Worm (Caenorhabditis elegans): Measurements from ENCODE around the gene F44E2.8.

F44E2.8 gene

ce11 chrIII:8869663-8870062 is 20.0 kb upstream of the F44E2.8 start:
- TF ChIP-seq nhr-237 (tag; optimal IDR thresholded peaks at IDR 0.05) (no peak), dmd-8 (GFP tag; IDR thresholded peaks at IDR 0.05) (no peak), ctbp-1 (GFP tag; IDR thresholded peaks at IDR 0.05) (no peak), aha-1 (tag) (peak; percentile 94)

- TF ChIP-seq ceh-28 (tag; optimal IDR thresholded peaks at IDR 0.05) (no peak), fos-1 (tag; optimal IDR thresholded peaks at IDR 0.05) (no peak), ces-1 (GFP tag; optimal IDR thresholded peaks at IDR 0.05) (no peak), dmd-6 (GFP tag; IDR thresholded peaks at IDR 0.05) (peak; percentile 91), daf-16 (GFP tag; optimal IDR thresholded peaks at IDR 0.05) (no peak), daf-16 (tag; optimal IDR thresholded peaks at IDR 0.05) (peak; percentile 96), lin-13 (GFP tag; optimal IDR thresholded peaks at IDR 0.05) (peak; percentile 33), ZK546.5 (tag; optimal IDR thresholded peaks at IDR 0.05) (no peak), F37D6.2 (tag; optimal IDR thresholded peaks at IDR 0.05) (no peak), dpl-1 (GFP tag; optimal IDR thresholded peaks at IDR 0.05) (peak; percentile 33), daf-19 (GFP tag; conservative IDR thresholded peaks at IDR 0.05) (no peak), mdl-1 (tag; optimal IDR thresholded peaks at IDR 0.05) (peak in 1 of 2 experiments; percentile 67), aly-2 (tag; optimal IDR thresholded peaks at IDR 0.05) (no peak), zfp-3 (GFP tag; conservative IDR thresholded peaks at IDR 0.05) (no peak), zip-2 (tag; optimal IDR thresholded peaks at IDR 0.05) (no peak), nhr-42 (GFP tag; IDR thresholded peaks at IDR 0.05) (no peak), zag-1 (tag; optimal IDR thresholded peaks at IDR 0.05) (no peak), unc-130 (GFP tag; optimal IDR thresholded peaks at IDR 0.05) (no peak), nhr-111 (GFP tag; optimal IDR thresholded peaks at IDR 0.05) (no peak), fkh-10 (GFP tag; optimal IDR thresholded peaks at IDR 0.05) (no peak), mes-2 (tag; optimal IDR thresholded peaks at IDR 0.05; ENCODE audit: poor library complexity, severe bottlenecking) (peak; percentile 25), dve-1 (tag; optimal IDR thresholded peaks at IDR 0.05; ENCODE audit: insufficient read depth) (peak; percentile 93), ztf-11 (tag; optimal IDR thresholded peaks at IDR 0.05) (no peak), ZK337.2 (GFP tag; IDR thresholded peaks at IDR 0.05) (no peak), zip-11 (GFP tag; IDR thresholded peaks at IDR 0.05) (no peak), lin-15B (tag; optimal IDR thresholded peaks at IDR 0.05) (no peak), D1046.2 (GFP tag; IDR thresholded peaks at IDR 0.05) (no peak), attf-4 (tag; optimal IDR thresholded peaks at IDR 0.05) (no peak), ama-1 (optimal IDR thresholded peaks at IDR 0.05) (peak; percentile 85), egl-27 (tag; optimal IDR thresholded peaks at IDR 0.05) (no peak), pha-4 (GFP tag; IDR thresholded peaks at IDR 0.05) (no peak), pha-4 (tag; optimal IDR thresholded peaks at IDR 0.05) (no peak), ceh-32 (tag; optimal IDR thresholded peaks at IDR 0.05; ENCODE audit: poor library complexity) (no peak), nhr-41 (GFP tag; IDR thresholded peaks at IDR 0.05) (peak; percentile 49; the same call in 1 of the 2 replicates), set-16 (GFP tag; IDR thresholded peaks at IDR 0.05) (no peak), R02D3.7 (tag; optimal IDR thresholded peaks at IDR 0.05) (no peak), snpc-1.2 (GFP tag; IDR thresholded peaks at IDR 0.05) (no peak), nhr-48 (tag; optimal IDR thresholded peaks at IDR 0.05) (no peak), Y48G9A.11 (GFP tag; IDR thresholded peaks at IDR 0.05) (no peak), snpc-4 (tag; optimal IDR thresholded peaks at IDR 0.05) (no peak), skn-1 (tag; optimal IDR thresholded peaks at IDR 0.05) (no peak), ctbp-1 (GFP tag; IDR thresholded peaks at IDR 0.05) (no peak), spr-1 (tag; optimal IDR thresholded peaks at IDR 0.05) (no peak), zfp-2 (tag; optimal IDR thresholded peaks at IDR 0.05) (no peak), F44E2.7 (GFP tag; IDR thresholded peaks at IDR 0.05) (no peak), lin-1 (GFP tag; IDR thresholded peaks at IDR 0.05) (no peak), arid-1 (GFP tag; conservative IDR thresholded peaks at IDR 0.05) (no peak)
Measured at ce11 chrIII:8867922-8868655, 18.4 kb upstream of the F44E2.8 start.
